Worm (Caenorhabditis elegans) whole organism, L1 larva: ENCODE measurements around the gene grd-11.

Experiments used
- C16A3.4 ChIP-seq: fragments of 150-350 bp; optimal IDR thresholded peaks from 2 replicates; lab custom pipeline; 2014; ENCODE audit warnings: missing biosample characterization, missing genetic modification characterization
- nhr-76 ChIP-seq: sonication (generic microtip); optimal IDR thresholded peaks from 2 replicates; lab custom pipeline; 2017; ENCODE audit warnings: missing biosample characterization, missing genetic modification characterization

DNA sequence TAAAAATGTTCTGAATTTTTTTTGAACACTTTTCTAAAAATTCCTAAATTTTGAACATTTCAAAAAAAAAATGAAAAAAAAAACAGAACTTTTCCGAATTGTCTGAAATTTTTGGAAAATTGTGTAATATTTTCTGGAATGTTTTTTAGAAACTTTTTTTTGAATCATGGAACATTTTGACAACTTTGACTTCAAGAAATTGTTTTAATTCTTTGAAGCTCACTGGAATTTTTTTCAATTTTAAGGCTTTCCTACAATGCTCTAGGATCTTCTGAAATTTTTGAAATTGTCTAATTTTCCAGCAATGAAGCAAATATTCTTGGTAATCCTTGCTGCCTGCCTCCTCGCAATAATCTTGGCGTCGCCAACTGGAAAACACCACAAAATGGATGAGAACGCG lies 18.7 kb downstream of the grd-11 start, which contains the start of gene ins-35:
- TF ChIP-seq nhr-76 (tag; lab: Kevin White, UChicago) (no peak), C16A3.4 (no peak)
